Fruit fly (Drosophila melanogaster) whole organism, embryonic: Measurements from ENCODE around the gene CG3277.

Source experiments
- CG10321 ChIP-seq: fragments of 200-800 bp; sonication (Bioruptor generic); IDR thresholded peaks from 2 replicates; pipeline ENCODE4 v1.3.6; 2022; ENCODE audit warnings: missing biosample characterization, missing genetic modification characterization
- CG12155 ChIP-seq: fragments of 200-800 bp; sonication (Bioruptor generic); optimal IDR thresholded peaks from 3 replicates; lab custom pipeline; 2016; ENCODE audit warnings: missing biosample characterization, missing genetic modification characterization
- CG12299 ChIP-seq: fragments of 200-800 bp; sonication (Bioruptor generic); optimal IDR thresholded peaks from 2 replicates; lab custom pipeline; 2018; ENCODE audit warnings: missing biosample characterization, mild to moderate bottlenecking, missing genetic modification characterization
- CG12769 ChIP-seq: fragments of 200-800 bp; sonication (Bioruptor generic); optimal IDR thresholded peaks from 2 replicates; lab custom pipeline; 2019; ENCODE audit warnings: missing biosample characterization, mild to moderate bottlenecking, missing genetic modification characterization, moderate library complexity
- CG14014 ChIP-seq: fragments of 200-800 bp; sonication (Bioruptor generic); IDR thresholded peaks from 2 replicates; pipeline ENCODE4 v1.3.6; 2022; ENCODE audit warnings: missing biosample characterization, missing genetic modification characterization
- CG14710 ChIP-seq: fragments of 200-800 bp; sonication (Bioruptor generic); optimal IDR thresholded peaks from 3 replicates; lab custom pipeline; 2019; ENCODE audit warnings: missing biosample characterization, mild to moderate bottlenecking, missing genetic modification characterization, moderate library complexity
- CG15011 ChIP-seq: fragments of 200-800 bp; sonication (Bioruptor generic); optimal IDR thresholded peaks from 3 replicates; lab custom pipeline; 2018; ENCODE audit warnings: missing biosample characterization, mild to moderate bottlenecking, missing genetic modification characterization
- CG15601 ChIP-seq: fragments of 200-800 bp; sonication (Bioruptor generic); optimal IDR thresholded peaks from 3 replicates; lab custom pipeline; 2019; ENCODE audit warnings: missing biosample characterization, mild to moderate bottlenecking, missing genetic modification characterization, moderate library complexity
- CG15696 ChIP-seq: fragments of 200-800 bp; sonication (Bioruptor generic); optimal IDR thresholded peaks from 2 replicates; lab custom pipeline; 2019; ENCODE audit warnings: missing biosample characterization, mild to moderate bottlenecking, missing genetic modification characterization, moderate library complexity
- CG17612 ChIP-seq: fragments of 200-800 bp; sonication (Bioruptor generic); IDR thresholded peaks from 2 replicates; pipeline ENCODE4 v1.3.6; 2022; ENCODE audit warnings: missing biosample characterization, missing genetic modification characterization
- CG18619 ChIP-seq: fragments of 200-800 bp; sonication (Bioruptor generic); optimal IDR thresholded peaks from 3 replicates; lab custom pipeline; 2017; ENCODE audit warnings: missing biosample characterization, mild to moderate bottlenecking, missing genetic modification characterization
- CG2116 ChIP-seq: fragments of 200-800 bp; sonication (Bioruptor generic); optimal IDR thresholded peaks from 3 replicates; lab custom pipeline; 2018; ENCODE audit warnings: missing biosample characterization, mild to moderate bottlenecking, missing genetic modification characterization
- CG2199 ChIP-seq: fragments of 200-800 bp; sonication (Bioruptor generic); IDR thresholded peaks from 3 replicates; pipeline ENCODE4 v1.3.6; 2022; ENCODE audit warnings: missing biosample characterization, missing genetic modification characterization
- CG2678 ChIP-seq: fragments of 200-800 bp; sonication (Bioruptor generic); optimal IDR thresholded peaks from 3 replicates; lab custom pipeline; 2019; ENCODE audit warnings: missing biosample characterization, mild to moderate bottlenecking, missing genetic modification characterization, moderate library complexity
- CG31441 ChIP-seq: fragments of 200-800 bp; sonication (Bioruptor generic); IDR thresholded peaks from 2 replicates; pipeline ENCODE4 v1.3.6; 2022; ENCODE audit warnings: missing biosample characterization, missing genetic modification characterization
- CG6683 ChIP-seq: fragments of 200-800 bp; sonication (Bioruptor generic); optimal IDR thresholded peaks from 2 replicates; lab custom pipeline; 2017; ENCODE audit warnings: missing biosample characterization, mild to moderate bottlenecking, missing genetic modification characterization, missing genetic modification reagents
- CG7357 ChIP-seq: fragments of 200-800 bp; sonication (Bioruptor generic); IDR thresholded peaks from 3 replicates; pipeline ENCODE4 v1.3.6; 2022; ENCODE audit warnings: missing biosample characterization, missing genetic modification characterization
- CG7839 ChIP-seq: fragments of 200-800 bp; sonication (Bioruptor generic); optimal IDR thresholded peaks from 3 replicates; lab custom pipeline; 2018; ENCODE audit warnings: missing biosample characterization, mild to moderate bottlenecking, missing genetic modification characterization, moderate library complexity
- Chrac-16 ChIP-seq: fragments of 200-800 bp; sonication (Bioruptor generic); optimal IDR thresholded peaks from 3 replicates; lab custom pipeline; 2016; ENCODE audit warnings: missing biosample characterization, missing genetic modification characterization
- Deaf1 ChIP-seq: fragments of 200-800 bp; optimal IDR thresholded peaks from 3 replicates; lab custom pipeline; 2019; ENCODE audit warnings: missing biosample characterization, mild to moderate bottlenecking, missing genetic modification characterization, moderate library complexity
- ERR ChIP-seq: fragments of 200-800 bp; sonication (Bioruptor generic); optimal IDR thresholded peaks from 2 replicates; lab custom pipeline; 2016; ENCODE audit warnings: missing biosample characterization, missing genetic modification characterization
- Hey ChIP-seq: fragments of 200-800 bp; sonication (Bioruptor generic); optimal IDR thresholded peaks from 3 replicates; lab custom pipeline; 2018; ENCODE audit warnings: missing biosample characterization, mild to moderate bottlenecking, missing genetic modification characterization
- Hr3 ChIP-seq: fragments of 200-800 bp; sonication (Bioruptor generic); optimal IDR thresholded peaks from 3 replicates; lab custom pipeline; 2016; ENCODE audit warnings: missing biosample characterization, missing genetic modification characterization
- Max ChIP-seq: fragments of 200-800 bp; sonication (Bioruptor generic); optimal IDR thresholded peaks from 2 replicates; lab custom pipeline; 2016; ENCODE audit warnings: missing biosample characterization, mild to moderate bottlenecking, missing genetic modification characterization
- Neu2 ChIP-seq: fragments of 200-800 bp; sonication (Bioruptor generic); optimal IDR thresholded peaks from 3 replicates; lab custom pipeline; 2016; ENCODE audit warnings: missing biosample characterization, missing genetic modification characterization, borderline replicate concordance
- Rfx ChIP-seq: fragments of 200-800 bp; sonication (Bioruptor generic); IDR thresholded peaks from 2 replicates; pipeline ENCODE4 v1.3.6; 2022; ENCODE audit warnings: missing biosample characterization, missing genetic modification characterization
- Usf ChIP-seq: fragments of 200-800 bp; sonication (Bioruptor generic); optimal IDR thresholded peaks from 2 replicates; lab custom pipeline; 2017; ENCODE audit warnings: missing genotype, missing biosample characterization, missing genetic modification characterization
- aop ChIP-seq: fragments of 200-800 bp; sonication (Bioruptor generic); IDR thresholded peaks from 2 replicates; pipeline ENCODE4 v1.3.6; 2022; ENCODE audit warnings: missing biosample characterization, missing genetic modification characterization
- bsh ChIP-seq, 2 experiments: fragments of 200-800 bp; sonication (Bioruptor generic); optimal IDR thresholded peaks; 2 replicates each; lab custom pipeline; 2017 to 2018; ENCODE audit warnings: mild to moderate bottlenecking in 2 of 2, missing biosample characterization in 2 of 2, missing genetic modification characterization in 2 of 2, moderate library complexity in 1 of 2
- cg ChIP-seq: fragments of 200-800 bp; sonication (Bioruptor generic); optimal IDR thresholded peaks from 3 replicates; lab custom pipeline; 2019; ENCODE audit warnings: missing biosample characterization, mild to moderate bottlenecking, missing genetic modification characterization, moderate library complexity
- crol ChIP-seq: fragments of 200-800 bp; sonication (Bioruptor generic); IDR thresholded peaks from 2 replicates; pipeline ENCODE4 v1.3.6; 2022; ENCODE audit warnings: missing biosample characterization, missing genetic modification characterization
- da ChIP-seq: fragments of 200-800 bp; sonication (Bioruptor generic); optimal IDR thresholded peaks from 2 replicates; lab custom pipeline; 2016; ENCODE audit warnings: missing biosample characterization, missing genetic modification characterization
- dysf ChIP-seq: fragments of 200-800 bp; sonication (Bioruptor generic); IDR thresholded peaks from 3 replicates; pipeline ENCODE4 v1.3.6; 2022; ENCODE audit warnings: missing biosample characterization, missing genetic modification characterization
- gce ChIP-seq: fragments of 200-800 bp; sonication (Bioruptor generic); IDR thresholded peaks from 3 replicates; pipeline ENCODE4 v1.3.6; 2022; ENCODE audit warnings: missing biosample characterization, missing genetic modification characterization
- gcm ChIP-seq: fragments of 200-800 bp; sonication (Bioruptor generic); optimal IDR thresholded peaks from 2 replicates; lab custom pipeline; 2019; ENCODE audit warnings: missing biosample characterization, mild to moderate bottlenecking, missing genetic modification characterization, moderate library complexity
- gem ChIP-seq: fragments of 200-800 bp; sonication (Bioruptor generic); optimal IDR thresholded peaks from 2 replicates; lab custom pipeline; 2019; ENCODE audit warnings: missing biosample characterization, mild to moderate bottlenecking, missing genetic modification characterization, moderate library complexity
- gt ChIP-seq: fragments of 200-800 bp; sonication (Bioruptor generic); IDR thresholded peaks from 2 replicates; pipeline ENCODE4 v1.3.6; 2022; ENCODE audit warnings: missing biosample characterization, missing genetic modification characterization
- her ChIP-seq: fragments of 200-800 bp; sonication (Bioruptor generic); optimal IDR thresholded peaks from 2 replicates; lab custom pipeline; 2016; ENCODE audit warnings: missing biosample characterization, missing genetic modification characterization
- ken ChIP-seq: fragments of 200-800 bp; sonication (Bioruptor generic); IDR thresholded peaks from 3 replicates; pipeline ENCODE4 v1.3.6; 2022; ENCODE audit warnings: missing biosample characterization, missing genetic modification characterization
- pb ChIP-seq: fragments of 200-800 bp; sonication (Bioruptor generic); optimal IDR thresholded peaks from 3 replicates; lab custom pipeline; 2016; ENCODE audit warnings: missing biosample characterization, missing genetic modification characterization
- ro ChIP-seq: fragments of 200-800 bp; sonication (Bioruptor generic); IDR thresholded peaks from 2 replicates; pipeline ENCODE4 v1.3.6; 2022; ENCODE audit warnings: missing biosample characterization, missing genetic modification characterization
- sc ChIP-seq, 3 experiments: fragments of >200 bp in 2 of 3; fragments of 200-800 bp in 1 of 3; sonication (Bioruptor generic) in 1 of 3; optimal IDR thresholded peaks; 2 replicates in 2 of 3; 3 replicates in 1 of 3; lab custom pipeline; 2017; ENCODE audit warnings: mild to moderate bottlenecking in 1 of 3, missing biosample characterization in 1 of 3, missing genetic modification characterization in 1 of 3, missing genetic modification reagents in 1 of 3
- sima ChIP-seq: fragments of 200-800 bp; sonication (Bioruptor generic); optimal IDR thresholded peaks from 2 replicates; lab custom pipeline; 2016; ENCODE audit warnings: missing biosample characterization, missing genetic modification characterization
- sisA ChIP-seq: fragments of 200-800 bp; sonication (Bioruptor generic); IDR thresholded peaks from 2 replicates; pipeline ENCODE4 v1.3.6; 2022; ENCODE audit warnings: missing biosample characterization, missing genetic modification characterization
- sob ChIP-seq: fragments of 200-800 bp; sonication (Bioruptor generic); IDR thresholded peaks from 2 replicates; pipeline ENCODE4 v1.3.6; 2022; ENCODE audit warnings: missing biosample characterization, missing genetic modification characterization
- sug ChIP-seq: fragments of 200-800 bp; optimal IDR thresholded peaks from 2 replicates; lab custom pipeline; 2019; ENCODE audit warnings: missing biosample characterization, mild to moderate bottlenecking, missing genetic modification characterization, moderate library complexity
- tap ChIP-seq: fragments of 200-800 bp; optimal IDR thresholded peaks from 3 replicates; lab custom pipeline; 2019; ENCODE audit warnings: missing biosample characterization, mild to moderate bottlenecking, missing genetic modification characterization, moderate library complexity
- ttk ChIP-seq: fragments of 200-800 bp; sonication (Bioruptor generic); IDR thresholded peaks from 2 replicates; pipeline ENCODE4 v2.1.2; 2022; ENCODE audit warnings: missing biosample characterization, missing genetic modification characterization
- tup ChIP-seq: fragments of 200-800 bp; sonication (Bioruptor generic); optimal IDR thresholded peaks from 2 replicates; lab custom pipeline; 2016; ENCODE audit warnings: missing biosample characterization, mild to moderate bottlenecking, missing genetic modification characterization, moderate library complexity
- tx ChIP-seq: fragments of 200-800 bp; sonication (Bioruptor generic); optimal IDR thresholded peaks from 2 replicates; lab custom pipeline; 2016; ENCODE audit warnings: missing biosample characterization, missing genetic modification characterization

Gene CG3277

dm6 chr2L:3348146-3348747 lies 44.3 kb downstream of the CG3277 start (continued):
- TF ChIP-seq ERR, result peak; percentile 17
- TF ChIP-seq CG7357 (GFP tag; lab: Robert Waterston, UW), result peak; percentile 69
- peak; percentile 81 for TF ChIP-seq gcm (GFP tag; lab: Kevin White, UChicago)
- peak; percentile 81 for TF ChIP-seq CG7839 (tag; lab: Kevin White, UChicago)
- peak; percentile 68 for TF ChIP-seq Chrac-16 (GFP tag; lab: Kevin White, UChicago)
- peak; percentile 78; the same call in 1 of the 2 replicates for TF ChIP-seq aop (GFP tag; lab: Robert Waterston, UW)
- no peak for TF ChIP-seq sug
- TF ChIP-seq pb, result peak; percentile 30
- peak; percentile 73; the same call in 1 of the 2 replicates for TF ChIP-seq CG14014
- peak; percentile 11 for TF ChIP-seq CG2116 (GFP tag; lab: Kevin White, UChicago)
- peak; percentile 85 for TF ChIP-seq gt
- peak; percentile 82 to 89 for TF ChIP-seq bsh (GFP tag; optimal IDR thresholded peaks at IDR 0.05; lab: Kevin White, UChicago)
- peak; percentile 57 for TF ChIP-seq CG12769
- TF ChIP-seq dysf (GFP tag; lab: Robert Waterston, UW), result peak; percentile 86
- TF ChIP-seq CG2678, result peak; percentile 87
- TF ChIP-seq CG15601 (tag; lab: Kevin White, UChicago), result peak; percentile 67
- peak; percentile 32; the same call in 1 of the 2 replicates for TF ChIP-seq CG10321 (GFP tag; lab: Robert Waterston, UW)
- no peak for TF ChIP-seq Usf (GFP tag; lab: Kevin White, UChicago)
- TF ChIP-seq CG12155 (GFP tag; lab: Kevin White, UChicago), result no peak
- TF ChIP-seq sc (optimal IDR thresholded peaks at IDR 0.05; lab: Kevin White, UChicago), result no peak
- peak; percentile 82 for TF ChIP-seq sc (GFP tag; optimal IDR thresholded peaks at IDR 0.05; lab: Kevin White, UChicago)
- peak; percentile 79 for TF ChIP-seq tap (tag; lab: Kevin White, UChicago)
- peak; percentile 33 for TF ChIP-seq CG18619 (GFP tag; lab: Kevin White, UChicago)
- peak; percentile 92 for TF ChIP-seq ttk (GFP tag; lab: Robert Waterston, UW)
- peak; percentile 49; the same call in 1 of the 2 replicates for TF ChIP-seq Rfx (GFP tag; lab: Robert Waterston, UW)
- TF ChIP-seq gce (GFP tag; lab: Robert Waterston, UW), result peak; percentile 96
- peak; percentile 92 for TF ChIP-seq ken
- peak; percentile 87 for TF ChIP-seq crol (GFP tag; lab: Robert Waterston, UW)
- no peak for TF ChIP-seq sima (GFP tag; lab: Kevin White, UChicago)
- TF ChIP-seq tx (GFP tag; lab: Kevin White, UChicago), result peak; percentile 33
- peak; percentile 35 for TF ChIP-seq Deaf1 (tag; lab: Kevin White, UChicago)
- peak; percentile 39 for TF ChIP-seq CG15011 (GFP tag; lab: Kevin White, UChicago)
- peak; percentile 24 for TF ChIP-seq CG6683 (GFP tag; lab: Kevin White, UChicago)
- no peak for TF ChIP-seq Hey (tag; lab: Kevin White, UChicago)
- no peak for TF ChIP-seq tup
- peak; percentile 66 for TF ChIP-seq CG14710 (tag; lab: Kevin White, UChicago)
- TF ChIP-seq Neu2 (GFP tag; lab: Kevin White, UChicago), result no peak
- peak; percentile 88 for TF ChIP-seq CG31441 (GFP tag; lab: Robert Waterston, UW)
- TF ChIP-seq da (GFP tag; lab: Kevin White, UChicago), result no peak
- no peak for TF ChIP-seq cg (GFP tag; lab: Kevin White, UChicago)
- TF ChIP-seq CG12299 (tag; lab: Kevin White, UChicago), result peak; percentile 14
- TF ChIP-seq ro, result peak; percentile 65; the same call in 1 of the 2 replicates
- peak; percentile 93 for TF ChIP-seq sisA
- TF ChIP-seq her, result peak; percentile 23
- peak; percentile 64 for TF ChIP-seq Hr3 (GFP tag; lab: Kevin White, UChicago)
- TF ChIP-seq gem (tag; lab: Kevin White, UChicago), result peak; percentile 90
- no peak for TF ChIP-seq CG15696 (tag; lab: Kevin White, UChicago)
- TF ChIP-seq Max (GFP tag; lab: Kevin White, UChicago), result peak; percentile 1
- TF ChIP-seq CG17612 (GFP tag; lab: Robert Waterston, UW), result no peak
- peak; percentile 79; the same call in 2 of the 3 replicates for TF ChIP-seq CG2199 (GFP tag; lab: Robert Waterston, UW)
- peak; percentile 78 for TF ChIP-seq sob
